Worm (Caenorhabditis elegans) whole organism, L4 larva: ENCODE results near the gene Y48A6B.14.

Experiments
- aly-2 ChIP-seq: sonication (generic microtip); optimal IDR thresholded peaks from 2 replicates; lab custom pipeline; 2018; ENCODE audit warnings: missing biosample characterization, missing genetic modification characterization
- ces-1 ChIP-seq: fragments of 150-350 bp; sonication (generic microtip); optimal IDR thresholded peaks from 4 replicates; lab custom pipeline; 2014; ENCODE audit warnings: missing biosample characterization, missing genetic modification reagents, missing genetic modification characterization
- dmd-9 ChIP-seq: fragments of 200-800 bp; sonication (Bioruptor generic); IDR thresholded peaks from 2 replicates; pipeline ENCODE4 v1.3.6; 2022; ENCODE audit warnings: missing genetic modification reagents, missing genetic modification characterization, missing compliant biosample characterization
- egl-27 ChIP-seq: sonication (generic microtip); optimal IDR thresholded peaks from 3 replicates; lab custom pipeline; 2017; ENCODE audit warnings: missing biosample characterization, missing genetic modification reagents, missing genetic modification characterization
- egl-43 ChIP-seq: fragments of 200-800 bp; sonication (Bioruptor generic); IDR thresholded peaks from 2 replicates; pipeline ENCODE4 v1.3.6; 2022; ENCODE audit warnings: missing genetic modification reagents, missing genetic modification characterization, missing compliant biosample characterization
- fkh-10 ChIP-seq: fragments of 150-350 bp; optimal IDR thresholded peaks from 2 replicates; lab custom pipeline; 2014; ENCODE audit warnings: missing biosample characterization, missing genetic modification reagents, missing genetic modification characterization
- jun-1 ChIP-seq: fragments of 150-350 bp; optimal IDR thresholded peaks from 2 replicates; lab custom pipeline; 2014; ENCODE audit warnings: missing biosample characterization, missing genetic modification reagents, missing genetic modification characterization
- lin-15B ChIP-seq: fragments of 150-350 bp; sonication (generic microtip); optimal IDR thresholded peaks from 3 replicates; lab custom pipeline; 2014; ENCODE audit warnings: missing biosample characterization, missing genetic modification characterization
- mep-1 ChIP-seq: fragments of 150-350 bp; sonication (generic microtip); optimal IDR thresholded peaks from 3 replicates; lab custom pipeline; 2014; ENCODE audit warnings: missing biosample characterization, missing genetic modification characterization
- mxl-2 ChIP-seq: fragments of 200-800 bp; sonication (Bioruptor generic); conservative IDR thresholded peaks from 2 replicates; pipeline ENCODE4 v1.3.6; 2022; ENCODE audit warnings: missing genetic modification reagents, missing genetic modification characterization, missing compliant biosample characterization
- nhr-237 ChIP-seq: sonication (generic microtip); optimal IDR thresholded peaks from 2 replicates; lab custom pipeline; 2017; ENCODE audit warnings: missing biosample characterization, missing genetic modification characterization
- set-16 ChIP-seq: fragments of 200-800 bp; sonication (Bioruptor generic); IDR thresholded peaks from 2 replicates; pipeline ENCODE4 v1.3.6; 2022; ENCODE audit warnings: missing genetic modification reagents, missing genetic modification characterization, missing compliant biosample characterization
- ztf-11 ChIP-seq: fragments of 150-350 bp; optimal IDR thresholded peaks from 2 replicates; lab custom pipeline; 2014; ENCODE audit warnings: missing biosample characterization, missing genetic modification characterization

ce11 chrIII:11036640-11037039, 5.2 kb downstream of the Y48A6B.14 start, which contains the start of gene spat-2:
- TF ChIP-seq ztf-11 (tag; lab: Kevin White, UChicago) (no peak), mep-1 (tag; lab: Kevin White, UChicago) (no peak), aly-2 (tag; lab: Kevin White, UChicago) (no peak), jun-1 (no peak), nhr-237 (no peak), set-16 (no peak), ces-1 (GFP tag; lab: Kevin White, UChicago) (no peak), fkh-10 (GFP tag; lab: Kevin White, UChicago) (no peak), dmd-9 (GFP tag; lab: Robert Waterston, UW) (no peak), lin-15B (tag; lab: Kevin White, UChicago) (no peak), mxl-2 (GFP tag; lab: Robert Waterston, UW) (no peak), egl-27 (no peak), egl-43 (GFP tag; lab: Robert Waterston, UW) (no peak)
